Worm (Caenorhabditis elegans) whole organism, young adult: Measurements from ENCODE around the gene apn-1.

Source experiments
- Y56A3A.18 ChIP-seq: fragments of 200-800 bp; sonication (Bioruptor generic); IDR thresholded peaks from 2 replicates; pipeline ENCODE4 v1.3.6; 2022; ENCODE audit warnings: missing genetic modification reagents, missing genetic modification characterization, missing compliant biosample characterization
- ceh-40 ChIP-seq: fragments of 200-800 bp; sonication (Bioruptor generic); IDR thresholded peaks from 2 replicates; pipeline ENCODE4 v1.3.6; 2022; ENCODE audit warnings: missing genetic modification characterization, missing compliant biosample characterization

DNA sequence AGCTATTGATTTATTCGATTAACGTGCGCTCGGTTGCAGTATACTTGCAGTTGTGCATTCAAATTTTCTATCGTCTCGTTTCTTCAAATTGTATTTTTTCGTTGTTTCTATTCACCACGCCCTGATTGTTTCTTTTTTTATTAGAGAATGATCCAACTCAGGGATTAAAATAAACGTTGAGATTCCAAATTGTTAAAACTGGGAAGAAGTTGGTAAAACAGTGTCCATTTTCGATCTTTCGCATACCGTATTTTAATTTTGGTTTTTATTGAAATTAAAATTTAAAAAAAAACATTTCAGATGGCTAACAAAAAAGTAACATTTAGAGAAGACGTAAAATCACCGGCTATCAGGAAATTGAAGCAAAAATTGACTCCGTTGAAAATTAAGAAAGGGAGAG, at the start of gene apn-1:
- TF ChIP-seq Y56A3A.18 (GFP tag; lab: Robert Waterston, UW) (no peak), ceh-40 (GFP tag; lab: Robert Waterston, UW) (no peak)
